Worm (Caenorhabditis elegans): Measurements from ENCODE around the gene srx-86.

DNA sequence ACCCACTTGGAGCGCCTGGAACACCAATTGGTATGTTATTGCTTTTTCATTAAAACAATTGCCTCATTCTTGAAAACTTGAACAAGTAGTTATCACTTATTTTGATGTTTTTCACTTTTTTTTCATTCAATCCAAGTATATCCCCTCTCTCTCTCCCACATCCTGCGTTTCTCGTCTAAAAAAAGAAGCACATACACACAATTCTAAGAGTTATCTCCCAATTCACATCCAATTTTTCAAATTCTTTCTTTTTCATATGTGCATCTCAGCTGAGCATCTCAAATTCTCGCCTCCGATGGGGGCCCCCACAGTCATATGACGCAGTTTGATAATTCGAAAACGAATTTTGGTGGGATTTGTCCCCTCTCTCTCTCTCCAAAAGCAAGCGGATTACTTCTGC lies 26.1 kb upstream of the srx-86 start:
- no peak for TF ChIP-seq ztf-3 (GFP tag; optimal IDR thresholded peaks at IDR 0.05)
- TF ChIP-seq unc-62 (GFP tag; optimal IDR thresholded peaks at IDR 0.05), result no peak
- no peak for TF ChIP-seq hlh-26 (GFP tag; conservative IDR thresholded peaks at IDR 0.05)
- no peak for TF ChIP-seq F49E8.2 (tag; optimal IDR thresholded peaks at IDR 0.05; ENCODE audit: insufficient read depth)
- no peak for TF ChIP-seq ama-1 (optimal IDR thresholded peaks at IDR 0.05)
- TF ChIP-seq ama-1 (GFP tag; optimal IDR thresholded peaks at IDR 0.05), result no peak
- TF ChIP-seq egrh-3 (GFP tag; IDR thresholded peaks at IDR 0.05), result no peak
- TF ChIP-seq cebp-1 (GFP tag; IDR thresholded peaks at IDR 0.05), result no peak
- TF ChIP-seq cebp-1 (tag; optimal IDR thresholded peaks at IDR 0.05), result no peak
- no peak for TF ChIP-seq dox-1 (GFP tag; IDR thresholded peaks at IDR 0.05)
- TF ChIP-seq nfya-1 (tag; optimal IDR thresholded peaks at IDR 0.05; ENCODE audit: borderline replicate concordance, insufficient read depth), result no peak
- TF ChIP-seq F39B2.1 (GFP tag; IDR thresholded peaks at IDR 0.05), result no peak
- TF ChIP-seq madf-3 (GFP tag; IDR thresholded peaks at IDR 0.05), result no peak
